Fruit fly (Drosophila melanogaster) whole organism, embryonic: ENCODE results near the gene CG31717.

ENCODE experiments used
- ATbp ChIP-seq: fragments of 200-800 bp; sonication (Bioruptor generic); optimal IDR thresholded peaks from 2 replicates; lab custom pipeline; 2017; ENCODE audit warnings: missing biosample characterization, mild to moderate bottlenecking, missing genetic modification characterization, missing genetic modification reagents
- BtbVII ChIP-seq: fragments of 200-800 bp; sonication (Bioruptor generic); optimal IDR thresholded peaks from 3 replicates; lab custom pipeline; 2017; ENCODE audit warnings: missing biosample characterization, mild to moderate bottlenecking, missing genetic modification characterization
- CG10209 ChIP-seq: fragments of 200-800 bp; sonication (Bioruptor generic); optimal IDR thresholded peaks from 3 replicates; lab custom pipeline; 2017; ENCODE audit warnings: missing biosample characterization, mild to moderate bottlenecking, missing genetic modification characterization, missing genetic modification reagents
- CG10565 ChIP-seq: fragments of 200-800 bp; sonication (Bioruptor generic); optimal IDR thresholded peaks from 3 replicates; lab custom pipeline; 2016; ENCODE audit warnings: missing biosample characterization, mild to moderate bottlenecking, missing genetic modification characterization
- CG12942 ChIP-seq: fragments of 200-800 bp; sonication (Bioruptor generic); optimal IDR thresholded peaks from 3 replicates; lab custom pipeline; 2016; ENCODE audit warnings: missing biosample characterization, missing genetic modification characterization
- CG13624 ChIP-seq: fragments of 200-800 bp; sonication (Bioruptor generic); optimal IDR thresholded peaks from 2 replicates; lab custom pipeline; 2016; ENCODE audit warnings: missing biosample characterization, missing genetic modification characterization
- CG14710 ChIP-seq: fragments of 200-800 bp; sonication (Bioruptor generic); optimal IDR thresholded peaks from 3 replicates; lab custom pipeline; 2019; ENCODE audit warnings: missing biosample characterization, mild to moderate bottlenecking, missing genetic modification characterization, moderate library complexity
- CG1602 ChIP-seq: fragments of 200-800 bp; sonication (Bioruptor generic); optimal IDR thresholded peaks from 3 replicates; lab custom pipeline; 2016; ENCODE audit warnings: missing biosample characterization, missing genetic modification characterization
- CG18476 ChIP-seq: fragments of 200-800 bp; sonication (Bioruptor generic); optimal IDR thresholded peaks from 2 replicates; lab custom pipeline; 2016; ENCODE audit warnings: missing biosample characterization, mild to moderate bottlenecking, missing genetic modification characterization
- CG42726 ChIP-seq: fragments of 200-800 bp; sonication (Bioruptor generic); IDR thresholded peaks from 2 replicates; pipeline ENCODE4 v1.3.6; 2022; ENCODE audit warnings: missing biosample characterization, missing genetic modification characterization; ENCODE audit not compliant: partially characterized antibody
- CG43689 ChIP-seq: fragments of 200-800 bp; sonication (Bioruptor generic); IDR thresholded peaks from 2 replicates; pipeline ENCODE4 v1.3.6; 2022; ENCODE audit warnings: missing biosample characterization, missing genetic modification characterization
- CG5180 ChIP-seq: fragments of 200-800 bp; sonication (Bioruptor generic); optimal IDR thresholded peaks from 3 replicates; lab custom pipeline; 2017; ENCODE audit warnings: missing biosample characterization, missing genetic modification characterization, mild to moderate bottlenecking, moderate library complexity, missing genetic modification reagents
- CG6854 ChIP-seq: fragments of 200-800 bp; sonication (Bioruptor generic); optimal IDR thresholded peaks from 3 replicates; lab custom pipeline; 2017; ENCODE audit warnings: missing biosample characterization, mild to moderate bottlenecking, missing genetic modification characterization
- CG7357 ChIP-seq: fragments of 200-800 bp; sonication (Bioruptor generic); IDR thresholded peaks from 3 replicates; pipeline ENCODE4 v1.3.6; 2022; ENCODE audit warnings: missing biosample characterization, missing genetic modification characterization
- CG9797 ChIP-seq: fragments of 200-800 bp; sonication (Bioruptor generic); optimal IDR thresholded peaks from 3 replicates; lab custom pipeline; 2018; ENCODE audit warnings: missing biosample characterization, mild to moderate bottlenecking, missing genetic modification characterization
- CTCF ChIP-seq: fragments of 200-800 bp; sonication (Bioruptor generic); optimal IDR thresholded peaks from 2 replicates; lab custom pipeline; 2017; ENCODE audit warnings: missing biosample characterization, mild to moderate bottlenecking, missing genetic modification characterization, moderate library complexity
- D ChIP-seq, 2 experiments: fragments of 200-800 bp in 1 of 2; fragments of >200 bp in 1 of 2; sonication (Bioruptor generic) in 1 of 2; optimal IDR thresholded peaks; 2 replicates in 1 of 2; 3 replicates in 1 of 2; lab custom pipeline; 2017; ENCODE audit warnings: mild to moderate bottlenecking in 1 of 2, missing biosample characterization in 1 of 2, missing genetic modification characterization in 1 of 2, missing genetic modification reagents in 1 of 2
- D19B ChIP-seq: fragments of 200-800 bp; sonication (Bioruptor generic); optimal IDR thresholded peaks from 2 replicates; lab custom pipeline; 2017; ENCODE audit warnings: missing biosample characterization, mild to moderate bottlenecking, missing genetic modification characterization
- Elba2 ChIP-seq: fragments of 200-800 bp; sonication (Bioruptor generic); optimal IDR thresholded peaks from 3 replicates; lab custom pipeline; 2016; ENCODE audit warnings: missing biosample characterization, missing genetic modification characterization
- Max ChIP-seq: fragments of 200-800 bp; sonication (Bioruptor generic); optimal IDR thresholded peaks from 2 replicates; lab custom pipeline; 2016; ENCODE audit warnings: missing biosample characterization, mild to moderate bottlenecking, missing genetic modification characterization
- Ravus ChIP-seq: fragments of 200-800 bp; sonication (Bioruptor generic); IDR thresholded peaks from 2 replicates; pipeline ENCODE4 v1.3.6; 2022; ENCODE audit warnings: missing biosample characterization, missing genetic modification characterization
- Side ChIP-seq: fragments of 200-800 bp; sonication (Bioruptor generic); optimal IDR thresholded peaks from 2 replicates; lab custom pipeline; 2016; ENCODE audit warnings: missing biosample characterization, missing genetic modification characterization
- Sin3A ChIP-seq: fragments of >200 bp; optimal IDR thresholded peaks from 2 replicates; lab custom pipeline; 2018
- Sry-δ ChIP-seq: fragments of 200-800 bp; sonication (Bioruptor generic); optimal IDR thresholded peaks from 2 replicates; lab custom pipeline; 2016; ENCODE audit warnings: missing biosample characterization, missing genetic modification characterization
- Stat92E ChIP-seq, 3 experiments: fragments of >200 bp in 2 of 3; fragments of 200-800 bp in 1 of 3; sonication (Bioruptor generic) in 1 of 3; optimal IDR thresholded peaks; 2 replicates each; lab custom pipeline; 2017 to 2019; ENCODE audit warnings: missing biosample characterization in 3 of 3, missing genetic modification characterization in 3 of 3, mild to moderate bottlenecking in 1 of 3, moderate library complexity in 1 of 3
- TFAM ChIP-seq: fragments of 200-800 bp; sonication (Bioruptor generic); optimal IDR thresholded peaks from 2 replicates; lab custom pipeline; 2017; ENCODE audit warnings: missing biosample characterization, missing genetic modification characterization, inconsistent platforms
- ato ChIP-seq: fragments of 200-800 bp; sonication (Bioruptor generic); IDR thresholded peaks from 2 replicates; pipeline ENCODE4 v1.3.6; 2022; ENCODE audit warnings: missing biosample characterization, missing genetic modification characterization; ENCODE audit not compliant: partially characterized antibody
- br ChIP-seq: fragments of >200 bp; optimal IDR thresholded peaks from 2 replicates; lab custom pipeline; 2017
- dati ChIP-seq: fragments of 200-800 bp; sonication (Bioruptor generic); IDR thresholded peaks from 2 replicates; pipeline ENCODE4 v1.3.6; 2022; ENCODE audit warnings: missing biosample characterization, missing genetic modification characterization
- ems ChIP-seq: fragments of 200-800 bp; sonication (Bioruptor generic); optimal IDR thresholded peaks from 3 replicates; lab custom pipeline; 2016; ENCODE audit warnings: missing biosample characterization, missing genetic modification characterization
- h ChIP-seq: fragments of >200 bp; optimal IDR thresholded peaks from 2 replicates; lab custom pipeline; 2017
- jing ChIP-seq: fragments of 200-800 bp; sonication (Bioruptor generic); optimal IDR thresholded peaks from 2 replicates; lab custom pipeline; 2018; ENCODE audit warnings: missing biosample characterization, mild to moderate bottlenecking, missing genetic modification characterization
- kah ChIP-seq: fragments of 200-800 bp; sonication (Bioruptor generic); optimal IDR thresholded peaks from 2 replicates; lab custom pipeline; 2018; ENCODE audit warnings: missing biosample characterization, mild to moderate bottlenecking, missing genetic modification characterization
- kay ChIP-seq: fragments of 200-800 bp; sonication (Bioruptor generic); optimal IDR thresholded peaks from 2 replicates; lab custom pipeline; 2016; ENCODE audit warnings: missing biosample characterization, missing genetic modification characterization
- ken ChIP-seq: fragments of 200-800 bp; sonication (Bioruptor generic); IDR thresholded peaks from 3 replicates; pipeline ENCODE4 v1.3.6; 2022; ENCODE audit warnings: missing biosample characterization, missing genetic modification characterization
- lbe ChIP-seq: fragments of 200-800 bp; sonication (Bioruptor generic); optimal IDR thresholded peaks from 2 replicates; lab custom pipeline; 2016; ENCODE audit warnings: missing biosample characterization, mild to moderate bottlenecking, missing genetic modification characterization
- nerfin-1 ChIP-seq: fragments of 200-800 bp; sonication (Bioruptor generic); optimal IDR thresholded peaks from 3 replicates; lab custom pipeline; 2019; ENCODE audit warnings: missing biosample characterization, mild to moderate bottlenecking, missing genetic modification characterization, moderate library complexity
- pros ChIP-seq: fragments of 200-800 bp; sonication (Bioruptor generic); optimal IDR thresholded peaks from 3 replicates; lab custom pipeline; 2019; ENCODE audit warnings: missing biosample characterization, mild to moderate bottlenecking, missing genetic modification characterization, moderate library complexity
- psq ChIP-seq: fragments of 200-800 bp; sonication (Bioruptor generic); optimal IDR thresholded peaks from 2 replicates; lab custom pipeline; 2017; ENCODE audit warnings: missing biosample characterization, missing genetic modification characterization
- pum ChIP-seq: fragments of 200-800 bp; sonication (Bioruptor generic); optimal IDR thresholded peaks from 2 replicates; lab custom pipeline; 2016; ENCODE audit warnings: missing biosample characterization, missing genetic modification characterization
- repo ChIP-seq: fragments of 200-800 bp; sonication (Bioruptor generic); optimal IDR thresholded peaks from 2 replicates; lab custom pipeline; 2016; ENCODE audit warnings: missing biosample characterization, missing genetic modification characterization
- sc ChIP-seq, 3 experiments: fragments of >200 bp in 2 of 3; fragments of 200-800 bp in 1 of 3; sonication (Bioruptor generic) in 1 of 3; optimal IDR thresholded peaks; 2 replicates in 2 of 3; 3 replicates in 1 of 3; lab custom pipeline; 2017; ENCODE audit warnings: mild to moderate bottlenecking in 1 of 3, missing biosample characterization in 1 of 3, missing genetic modification characterization in 1 of 3, missing genetic modification reagents in 1 of 3
- sd ChIP-seq: fragments of 200-800 bp; sonication (Bioruptor generic); optimal IDR thresholded peaks from 3 replicates; lab custom pipeline; 2018; ENCODE audit warnings: missing biosample characterization, mild to moderate bottlenecking, missing genetic modification characterization, moderate library complexity
- shn ChIP-seq: fragments of 200-800 bp; sonication (Bioruptor generic); optimal IDR thresholded peaks from 3 replicates; lab custom pipeline; 2016; ENCODE audit warnings: missing biosample characterization, missing genetic modification characterization
- sisA ChIP-seq: fragments of 200-800 bp; sonication (Bioruptor generic); IDR thresholded peaks from 2 replicates; pipeline ENCODE4 v1.3.6; 2022; ENCODE audit warnings: missing biosample characterization, missing genetic modification characterization
- sob ChIP-seq: fragments of 200-800 bp; sonication (Bioruptor generic); IDR thresholded peaks from 2 replicates; pipeline ENCODE4 v1.3.6; 2022; ENCODE audit warnings: missing biosample characterization, missing genetic modification characterization
- stc ChIP-seq: fragments of 200-800 bp; sonication (Bioruptor generic); IDR thresholded peaks from 2 replicates; pipeline ENCODE4 v1.3.6; 2022; ENCODE audit warnings: missing biosample characterization, missing genetic modification characterization
- stwl ChIP-seq: fragments of 200-800 bp; sonication (Bioruptor generic); optimal IDR thresholded peaks from 3 replicates; lab custom pipeline; 2018; ENCODE audit warnings: missing biosample characterization, mild to moderate bottlenecking, missing genetic modification characterization, moderate library complexity
- tin ChIP-seq: fragments of 200-800 bp; sonication (Bioruptor generic); optimal IDR thresholded peaks from 3 replicates; lab custom pipeline; 2016; ENCODE audit warnings: missing biosample characterization, missing genetic modification characterization
- trem ChIP-seq: fragments of 200-800 bp; optimal IDR thresholded peaks from 3 replicates; lab custom pipeline; 2019; ENCODE audit warnings: missing biosample characterization, mild to moderate bottlenecking, missing genetic modification characterization, moderate library complexity
- usp ChIP-seq: fragments of >200 bp; optimal IDR thresholded peaks from 2 replicates; lab custom pipeline; 2017; ENCODE audit warnings: missing biosample characterization, missing genetic modification characterization

CG31717 gene

dm6 chr2L:10222550-10223231 is 27.8 kb upstream of the CG31717 start, which contains the start of gene Bcs1 (continued):
- no peak for TF ChIP-seq sisA (GFP tag; lab: Robert Waterston, UW)
- no peak for TF ChIP-seq sob (GFP tag; lab: Robert Waterston, UW)
- peak; percentile 91 for TF ChIP-seq kah
- no peak for TF ChIP-seq Max (GFP tag; lab: Kevin White, UChicago)
- TF ChIP-seq jing (GFP tag; lab: Kevin White, UChicago), result no peak
- no peak for TF ChIP-seq ken (GFP tag; lab: Robert Waterston, UW)
- TF ChIP-seq Side, result no peak
- no peak for TF ChIP-seq CG10565 (GFP tag; lab: Kevin White, UChicago)
- no peak for TF ChIP-seq CG43689
- TF ChIP-seq CG9797, result peak; percentile 45
- TF ChIP-seq pros (GFP tag; lab: Kevin White, UChicago), result no peak
- no peak for TF ChIP-seq ato (GFP tag; lab: Robert Waterston, UW)
- TF ChIP-seq CG6854 (GFP tag; lab: Kevin White, UChicago), result no peak
- no peak for TF ChIP-seq CG1602 (GFP tag; lab: Kevin White, UChicago)
- no peak for TF ChIP-seq dati
- TF ChIP-seq kay (GFP tag; lab: Kevin White, UChicago), result no peak
- TF ChIP-seq CG18476 (GFP tag; lab: Kevin White, UChicago), result no peak
- TF ChIP-seq sd (tag; lab: Kevin White, UChicago), result peak; percentile 27
- no peak for TF ChIP-seq Stat92E (GFP tag; optimal IDR thresholded peaks at IDR 0.05; lab: Kevin White, UChicago)
- TF ChIP-seq CG14710, result peak; percentile 15
- TF ChIP-seq BtbVII (GFP tag; lab: Kevin White, UChicago), result no peak
- no peak for TF ChIP-seq ems
- TF ChIP-seq sc (optimal IDR thresholded peaks at IDR 0.05; lab: Kevin White, UChicago), result no peak
- TF ChIP-seq sc (GFP tag; optimal IDR thresholded peaks at IDR 0.05; lab: Kevin White, UChicago), result no peak
- TF ChIP-seq pum (GFP tag; lab: Kevin White, UChicago), result no peak
- no peak for TF ChIP-seq ATbp (GFP tag; lab: Kevin White, UChicago)
- TF ChIP-seq psq (GFP tag; lab: Kevin White, UChicago), result no peak
- TF ChIP-seq Sry-δ (GFP tag; lab: Kevin White, UChicago), result no peak
- TF ChIP-seq CG5180 (GFP tag; lab: Kevin White, UChicago), result no peak
- TF ChIP-seq stwl (tag; lab: Kevin White, UChicago), result peak; percentile 24
- TF ChIP-seq TFAM, result no peak
- TF ChIP-seq tin, result no peak
- peak; percentile 62 for TF ChIP-seq lbe
- TF ChIP-seq trem (tag; lab: Kevin White, UChicago), result peak; percentile 48
- TF ChIP-seq D (optimal IDR thresholded peaks at IDR 0.05; lab: Kevin White, UChicago), result no peak
- no peak for TF ChIP-seq D (GFP tag; optimal IDR thresholded peaks at IDR 0.05; lab: Kevin White, UChicago)
- TF ChIP-seq CG42726, result no peak
- TF ChIP-seq Sin3A, result no peak
- TF ChIP-seq Elba2 (GFP tag; lab: Kevin White, UChicago), result no peak
- TF ChIP-seq Ravus (GFP tag; lab: Robert Waterston, UW), result no peak
- no peak for TF ChIP-seq CG12942 (GFP tag; lab: Kevin White, UChicago)
- TF ChIP-seq CG10209 (GFP tag; lab: Kevin White, UChicago), result no peak
- no peak for TF ChIP-seq repo (GFP tag; lab: Kevin White, UChicago)
- no peak for TF ChIP-seq br (lab: Kevin White, UChicago)
- peak; percentile 21 for TF ChIP-seq nerfin-1 (tag; lab: Kevin White, UChicago)
- no peak for TF ChIP-seq usp (GFP tag; lab: Kevin White, UChicago)
- TF ChIP-seq D19B (GFP tag; lab: Kevin White, UChicago), result no peak
- TF ChIP-seq shn, result no peak
- no peak for TF ChIP-seq h (lab: Kevin White, UChicago)
- TF ChIP-seq CG7357, result no peak
- no peak for TF ChIP-seq CG13624 (GFP tag; lab: Kevin White, UChicago)
- TF ChIP-seq CTCF (GFP tag; lab: Kevin White, UChicago), result no peak
- TF ChIP-seq stc (GFP tag; lab: Robert Waterston, UW), result no peak
